Fruit fly (Drosophila melanogaster) whole organism, wandering third instar larva: ENCODE data around the gene Prp4k.

ENCODE experiments used
- CG32264 ChIP-seq: fragments of 200-800 bp; sonication (Bioruptor generic); optimal IDR thresholded peaks from 2 replicates; lab custom pipeline; 2016; ENCODE audit warnings: missing biosample characterization, missing genetic modification characterization
- CG9705 ChIP-seq: fragments of 200-800 bp; sonication (Bioruptor generic); optimal IDR thresholded peaks from 2 replicates; lab custom pipeline; 2018; ENCODE audit warnings: missing biosample characterization, mild to moderate bottlenecking, missing genetic modification characterization
- CrebA ChIP-seq: fragments of 200-800 bp; sonication (Bioruptor generic); optimal IDR thresholded peaks from 2 replicates; lab custom pipeline; 2016; ENCODE audit warnings: missing biosample characterization, mild to moderate bottlenecking, missing genetic modification characterization, borderline replicate concordance
- Dif ChIP-seq: fragments of 200-275, 200-300 bp; sonication (Bioruptor generic); optimal IDR thresholded peaks from 2 replicates; lab custom pipeline; 2018; ENCODE audit warnings: missing biosample characterization, missing genetic modification characterization; ENCODE audit not compliant: partially characterized antibody
- GATAd ChIP-seq: sonication (Bioruptor generic); optimal IDR thresholded peaks from 2 replicates; lab custom pipeline; 2016; ENCODE audit warnings: missing biosample characterization, missing genetic modification characterization
- HLH106 ChIP-seq: fragments of 200-800 bp; optimal IDR thresholded peaks from 3 replicates; lab custom pipeline; 2019; ENCODE audit warnings: missing biosample characterization, mild to moderate bottlenecking, missing genetic modification characterization, moderate library complexity
- Hr83 ChIP-seq: fragments of 200-300 bp; sonication (Bioruptor generic); optimal IDR thresholded peaks from 2 replicates; lab custom pipeline; 2016; ENCODE audit warnings: missing biosample characterization, mild to moderate bottlenecking, missing genetic modification characterization, moderate library complexity; ENCODE audit not compliant: poor library complexity, severe bottlenecking
- Jra ChIP-seq: sonication (Bioruptor generic); optimal IDR thresholded peaks from 2 replicates; lab custom pipeline; 2016; ENCODE audit warnings: missing biosample characterization, missing genetic modification characterization
- Myc ChIP-seq: fragments of >200 bp; optimal IDR thresholded peaks from 2 replicates; lab custom pipeline; 2017
- N ChIP-seq: fragments of >200 bp; optimal IDR thresholded peaks from 2 replicates; lab custom pipeline; 2018; ENCODE audit warnings: missing biosample characterization, missing external identifiers, missing genetic modification characterization
- Rel ChIP-seq, 2 experiments: fragments of 200-800 bp; sonication (Bioruptor generic) in 1 of 2; optimal IDR thresholded peaks; 2 replicates in 1 of 2; 3 replicates in 1 of 2; lab custom pipeline; 2016 to 2019; ENCODE audit warnings: mild to moderate bottlenecking in 2 of 2, missing biosample characterization in 2 of 2, missing genetic modification characterization in 2 of 2, moderate library complexity in 1 of 2
- Sp1 ChIP-seq: fragments of 200-800 bp; sonication (Bioruptor generic); optimal IDR thresholded peaks from 3 replicates; lab custom pipeline; 2019; ENCODE audit warnings: missing biosample characterization, mild to moderate bottlenecking, missing genetic modification characterization, moderate library complexity
- Vsx2 ChIP-seq: fragments of 200-300, 225-300 bp; sonication (Bioruptor generic); optimal IDR thresholded peaks from 2 replicates; lab custom pipeline; 2018; ENCODE audit warnings: missing biosample characterization, missing genetic modification characterization; ENCODE audit not compliant: partially characterized antibody
- br ChIP-seq: fragments of 200-800 bp; sonication (Bioruptor generic); optimal IDR thresholded peaks from 2 replicates; lab custom pipeline; 2016; ENCODE audit warnings: missing biosample characterization, missing genetic modification characterization
- brk ChIP-seq: fragments of 200-800 bp; sonication (Bioruptor generic); optimal IDR thresholded peaks from 2 replicates; lab custom pipeline; 2016; ENCODE audit warnings: missing biosample characterization, mild to moderate bottlenecking, missing genetic modification characterization
- dl ChIP-seq, 2 experiments: fragments of 175-275, 200-275 bp in 1 of 2; fragments of 200-275 bp in 1 of 2; sonication (Bioruptor generic); optimal IDR thresholded peaks; lab custom pipeline; 2018; ENCODE audit warnings: mild to moderate bottlenecking in 2 of 2, missing biosample characterization in 2 of 2, missing genetic modification characterization in 2 of 2, moderate library complexity in 2 of 2; ENCODE audit not compliant: partially characterized antibody in 2 of 2, insufficient read depth in 1 of 2
- dsf ChIP-seq: sonication (Bioruptor generic); optimal IDR thresholded peaks from 2 replicates; lab custom pipeline; 2016; ENCODE audit warnings: missing biosample characterization, missing genetic modification characterization, borderline replicate concordance
- jim ChIP-seq: fragments of 175-275, 200-325 bp; sonication (Bioruptor generic); optimal IDR thresholded peaks from 2 replicates; lab custom pipeline; 2016; ENCODE audit warnings: missing biosample characterization, mild to moderate bottlenecking, missing genetic modification characterization
- lola ChIP-seq: fragments of >200 bp; optimal IDR thresholded peaks from 2 replicates; lab custom pipeline; 2017; ENCODE audit warnings: missing biosample characterization, missing genetic modification characterization
- psq ChIP-seq: fragments of 200-800 bp; sonication (Bioruptor generic); optimal IDR thresholded peaks from 3 replicates; lab custom pipeline; 2017; ENCODE audit warnings: missing biosample characterization, mild to moderate bottlenecking, missing genetic modification characterization, moderate library complexity
- rgr ChIP-seq: fragments of 200-800 bp; sonication (Bioruptor generic); optimal IDR thresholded peaks from 3 replicates; lab custom pipeline; 2016; ENCODE audit warnings: missing biosample characterization, mild to moderate bottlenecking, missing genetic modification characterization
- tai ChIP-seq: sonication (Bioruptor generic); optimal IDR thresholded peaks from 2 replicates; lab custom pipeline; 2016; ENCODE audit warnings: missing biosample characterization, missing genetic modification characterization
- woc ChIP-seq: sonication (Bioruptor generic); optimal IDR thresholded peaks from 2 replicates; lab custom pipeline; 2016; ENCODE audit warnings: missing biosample characterization, mild to moderate bottlenecking, missing genetic modification characterization

Prp4k gene

DNA sequence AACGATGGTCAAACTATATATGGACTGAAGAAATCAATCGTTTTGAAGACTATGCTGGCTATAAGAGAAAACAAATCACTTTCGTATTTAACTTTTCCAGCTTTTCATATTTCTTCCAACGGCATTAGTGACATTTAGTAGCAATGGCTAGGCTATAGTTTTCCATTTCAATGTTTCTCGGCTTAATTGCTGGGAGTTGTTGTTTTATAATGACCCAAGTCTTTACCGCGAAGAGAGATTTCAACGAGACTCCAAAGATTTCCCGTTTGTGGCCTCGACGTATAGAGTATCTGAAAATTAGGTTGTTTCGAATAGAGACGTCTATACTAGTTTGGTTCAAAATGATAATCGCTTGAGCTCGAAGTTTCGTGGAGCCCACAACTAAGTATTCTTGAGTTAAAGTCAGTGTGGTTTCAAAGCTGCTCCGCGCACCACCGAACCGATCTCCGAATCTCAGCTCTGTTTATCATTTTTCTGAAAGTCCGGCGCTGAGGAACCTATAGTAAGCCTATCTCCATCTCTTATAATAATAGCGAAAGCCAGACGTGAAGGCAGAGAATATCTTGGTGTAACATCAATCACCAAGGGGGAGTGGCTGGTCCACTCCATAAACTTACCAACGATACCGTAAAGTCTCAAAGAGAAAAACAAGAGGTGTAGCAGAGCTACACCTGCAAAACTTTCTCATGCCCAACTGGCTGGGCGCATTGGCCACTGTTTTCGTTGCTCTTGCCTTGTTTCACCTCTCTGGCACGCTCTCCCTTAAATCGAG lies 31.6 kb downstream of the Prp4k start, which contains the start of gene CG13875:
Gene CG13875 (plus strand): TSS at position 434 of the 772 bp plus-strand sequence.
- TF ChIP-seq dl (GFP tag; optimal IDR thresholded peaks at IDR 0.05; lab: Kevin White, UChicago; ENCODE audit: insufficient read depth in 1 of 2, partially characterized antibody in 2 of 2): peak; percentile 49 to 77
- TF ChIP-seq Dif: peak; percentile 88
- TF ChIP-seq N (GFP tag; lab: Kevin White, UChicago): no peak
- no peak for TF ChIP-seq Rel (GFP tag; optimal IDR thresholded peaks at IDR 0.05; lab: Kevin White, UChicago)
- TF ChIP-seq Rel (tag; optimal IDR thresholded peaks at IDR 0.05; lab: Kevin White, UChicago): no peak

- TF ChIP-seq woc (GFP tag; lab: Kevin White, UChicago): no peak
Measured at dm6 chr3L:178913-179488, 32.3 kb downstream of the Prp4k start, which contains the start of gene Vdup1. TSS of gene Vdup1 (minus strand) at chr3L:178963.

dm6 chr3L:178445-178844 lies 32.8 kb downstream of the Prp4k start:
- peak; percentile 13 for TF ChIP-seq psq (GFP tag; lab: Kevin White, UChicago)
- no peak for TF ChIP-seq CG9705 (GFP tag; lab: Kevin White, UChicago)
- TF ChIP-seq Jra (GFP tag; lab: Kevin White, UChicago): peak; percentile 25
- TF ChIP-seq Dif: peak; percentile 79
- TF ChIP-seq CG32264 (GFP tag; lab: Kevin White, UChicago): no peak
- no peak for TF ChIP-seq rgr (GFP tag; lab: Kevin White, UChicago)
- no peak for TF ChIP-seq brk (GFP tag; lab: Kevin White, UChicago)
- TF ChIP-seq HLH106 (tag; lab: Kevin White, UChicago): no peak
- TF ChIP-seq Hr83 (GFP tag; lab: Kevin White, UChicago): peak; percentile 37
- TF ChIP-seq CrebA: no peak
- no peak for TF ChIP-seq GATAd (GFP tag; lab: Kevin White, UChicago)
- TF ChIP-seq Sp1 (GFP tag; lab: Kevin White, UChicago): peak; percentile 5
- no peak for TF ChIP-seq lola (GFP tag; lab: Kevin White, UChicago)
- no peak for TF ChIP-seq dsf
- no peak for TF ChIP-seq tai (GFP tag; lab: Kevin White, UChicago)
- no peak for TF ChIP-seq woc (GFP tag; lab: Kevin White, UChicago)
- TF ChIP-seq N (GFP tag; lab: Kevin White, UChicago): no peak
- TF ChIP-seq Vsx2 (GFP tag; lab: Kevin White, UChicago): peak; percentile 53
- no peak for TF ChIP-seq br (GFP tag; lab: Kevin White, UChicago)
- TF ChIP-seq dl (GFP tag; optimal IDR thresholded peaks at IDR 0.05; lab: Kevin White, UChicago; ENCODE audit: insufficient read depth in 1 of 2, partially characterized antibody in 2 of 2): peak in 1 of 2 experiments; percentile 34

- TF ChIP-seq CG32264 (GFP tag; lab: Kevin White, UChicago): no peak
- TF ChIP-seq CG9705 (GFP tag; lab: Kevin White, UChicago): no peak
- no peak for TF ChIP-seq Sp1 (GFP tag; lab: Kevin White, UChicago)
- no peak for TF ChIP-seq Myc (lab: Kevin White, UChicago)
- no peak for TF ChIP-seq Hr83 (GFP tag; lab: Kevin White, UChicago)
- no peak for TF ChIP-seq Vsx2 (GFP tag; lab: Kevin White, UChicago)
- TF ChIP-seq lola (GFP tag; lab: Kevin White, UChicago): no peak
- TF ChIP-seq woc (GFP tag; lab: Kevin White, UChicago): no peak
- TF ChIP-seq GATAd (GFP tag; lab: Kevin White, UChicago): no peak
- no peak for TF ChIP-seq dsf
- TF ChIP-seq Dif: no peak
Measured at dm6 chr3L:177938-178337, 33.3 kb downstream of the Prp4k start.

DNA sequence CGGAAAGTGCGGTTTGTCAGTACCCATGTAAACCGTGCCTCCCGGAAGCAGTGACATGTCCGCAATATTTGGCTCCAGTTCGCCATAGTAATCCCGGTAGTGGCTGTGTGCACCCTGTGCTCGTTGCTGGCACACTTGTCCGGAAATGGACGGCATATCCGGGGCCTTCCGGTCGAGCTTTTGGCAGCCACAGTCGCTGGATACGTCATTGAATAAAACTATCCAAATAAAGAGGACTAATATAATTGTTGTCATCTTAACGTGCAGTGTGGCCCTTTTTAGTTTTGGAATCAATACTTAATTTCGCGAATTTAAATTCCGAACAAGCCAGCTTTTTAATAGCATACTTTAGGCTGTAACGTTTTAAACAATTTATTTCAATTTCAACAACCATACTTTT lies 35.3 kb downstream of the Prp4k start, which contains the start of gene CG7049:
Gene CG7049 (minus strand): TSS at position 280 of the 400 bp plus-strand sequence.
- TF ChIP-seq tai (GFP tag; lab: Kevin White, UChicago) (no peak), Myc (lab: Kevin White, UChicago) (peak; percentile 86), N (GFP tag; lab: Kevin White, UChicago) (peak; percentile 50)
- TF ChIP-seq, all 38 proteins: peak for 2

DNA sequence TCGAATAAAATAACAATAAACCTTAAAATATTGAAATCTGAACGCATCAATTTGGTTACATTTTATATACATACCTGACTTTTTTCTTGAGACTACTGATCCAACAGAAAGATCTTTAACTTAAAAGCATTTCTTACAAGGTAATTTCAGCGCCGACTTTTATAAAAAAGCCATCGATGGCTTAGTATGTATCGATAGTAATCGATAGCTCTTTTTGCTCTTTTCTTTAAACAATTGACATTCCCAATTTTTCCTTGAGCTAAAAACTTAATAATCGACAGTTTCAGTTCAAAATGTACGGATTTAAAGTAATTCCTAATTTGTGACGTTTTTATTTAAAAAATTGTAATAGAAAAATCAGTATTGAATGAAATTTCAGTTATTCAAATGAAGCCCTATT lies 36.8 kb downstream of the Prp4k start:
- TF ChIP-seq woc (GFP tag; lab: Kevin White, UChicago) (peak; percentile 10), Jra (GFP tag; lab: Kevin White, UChicago) (peak; percentile 54), CG9705 (GFP tag; lab: Kevin White, UChicago) (no peak), psq (GFP tag; lab: Kevin White, UChicago) (no peak), Rel (GFP tag; optimal IDR thresholded peaks at IDR 0.05; lab: Kevin White, UChicago) (no peak), Rel (tag; optimal IDR thresholded peaks at IDR 0.05; lab: Kevin White, UChicago) (no peak), dsf (no peak), jim (GFP tag; lab: Kevin White, UChicago) (no peak)
- TF ChIP-seq, all 38 proteins: peak for 2
